Fruit fly (Drosophila melanogaster) whole organism, prepupa: Measurements from ENCODE around the gene CG3703.

Experiments
- CG11294 ChIP-seq: fragments of 200-800 bp; sonication (Bioruptor generic); IDR thresholded peaks from 2 replicates; pipeline ENCODE4 v1.3.6; 2022; ENCODE audit warnings: missing biosample characterization, missing genetic modification characterization
- CG16779 ChIP-seq: fragments of 200-800 bp; sonication (Bioruptor generic); optimal IDR thresholded peaks from 3 replicates; lab custom pipeline; 2017; ENCODE audit warnings: missing biosample characterization, mild to moderate bottlenecking, missing genetic modification characterization
- CG6276 ChIP-seq: fragments of 200-800 bp; sonication (Bioruptor generic); optimal IDR thresholded peaks from 2 replicates; lab custom pipeline; 2017; ENCODE audit warnings: missing biosample characterization, mild to moderate bottlenecking, missing genetic modification characterization
- Lpt ChIP-seq: fragments of 200-800 bp; sonication (Bioruptor generic); optimal IDR thresholded peaks from 3 replicates; lab custom pipeline; 2016; ENCODE audit warnings: missing biosample characterization, missing genetic modification characterization
- OdsH ChIP-seq: fragments of 200-800 bp; sonication (Bioruptor generic); optimal IDR thresholded peaks from 3 replicates; lab custom pipeline; 2016; ENCODE audit warnings: missing biosample characterization, missing genetic modification characterization
- ss ChIP-seq, 2 experiments: fragments of 200-800 bp; sonication (Bioruptor generic); optimal IDR thresholded peaks; 2 replicates in 1 of 2; 3 replicates in 1 of 2; lab custom pipeline; 2017 to 2018; ENCODE audit warnings: mild to moderate bottlenecking in 2 of 2, missing biosample characterization in 2 of 2, missing genetic modification characterization in 2 of 2, moderate library complexity in 1 of 2
- vri ChIP-seq: fragments of 200-800 bp; sonication (Bioruptor generic); optimal IDR thresholded peaks from 3 replicates; lab custom pipeline; 2016; ENCODE audit warnings: missing biosample characterization, mild to moderate bottlenecking, missing genetic modification characterization

dm6 chrX:966818-967217 lies 21.2 kb upstream of the CG3703 start:
- TF ChIP-seq OdsH (no peak), CG11294 (GFP tag; lab: Robert Waterston, UW) (no peak), Lpt (GFP tag; lab: Kevin White, UChicago) (no peak), vri (no peak), CG6276 (no peak), ss (GFP tag; optimal IDR thresholded peaks at IDR 0.05; lab: Kevin White, UChicago) (no peak), CG16779 (tag; lab: Kevin White, UChicago) (no peak)
